Worm (Caenorhabditis elegans) whole organism, mixed stage, embryonic: ENCODE measurements around the gene Y39G8B.5.

Experiments used
- blmp-1 ChIP-seq: fragments of 150-350 bp; optimal IDR thresholded peaks from 2 replicates; lab custom pipeline; 2014; ENCODE audit warnings: missing biosample characterization, missing genetic modification characterization
- elt-1 ChIP-seq: sonication (generic microtip); optimal IDR thresholded peaks from 2 replicates; lab custom pipeline; 2017; ENCODE audit warnings: missing genetic modification characterization, mild to moderate bottlenecking, missing compliant biosample characterization, antibody characterized with exemption, moderate library complexity, borderline replicate concordance; ENCODE audit not compliant: insufficient read depth
- lsy-2 ChIP-seq: fragments of 150-350 bp; optimal IDR thresholded peaks from 2 replicates; lab custom pipeline; 2014; ENCODE audit warnings: missing biosample characterization, missing genetic modification characterization
- nhr-12 ChIP-seq: fragments of 150-350 bp; optimal IDR thresholded peaks from 2 replicates; lab custom pipeline; 2014; ENCODE audit warnings: missing biosample characterization, missing genetic modification characterization
- nhr-237 ChIP-seq: fragments of 150-350 bp; optimal IDR thresholded peaks from 2 replicates; lab custom pipeline; 2014; ENCODE audit warnings: missing biosample characterization, missing genetic modification characterization
- nhr-28 ChIP-seq: fragments of 150-350 bp; optimal IDR thresholded peaks from 2 replicates; lab custom pipeline; 2014; ENCODE audit warnings: missing biosample characterization, missing genetic modification characterization
- nhr-76 ChIP-seq: sonication (generic microtip); optimal IDR thresholded peaks from 2 replicates; lab custom pipeline; 2017; ENCODE audit warnings: missing biosample characterization, missing genetic modification characterization
- pha-4 ChIP-seq: fragments of 150-350 bp; optimal IDR thresholded peaks from 2 replicates; lab custom pipeline; 2018; ENCODE audit warnings: missing biosample characterization, missing genetic modification reagents, missing genetic modification characterization
- sptf-1 ChIP-seq: sonication (generic microtip); optimal IDR thresholded peaks from 2 replicates; lab custom pipeline; 2017; ENCODE audit warnings: mild to moderate bottlenecking, missing genetic modification characterization, moderate library complexity, missing compliant biosample characterization
- unc-120 ChIP-seq: sonication (generic microtip); optimal IDR thresholded peaks from 2 replicates; lab custom pipeline; 2017; ENCODE audit warnings: missing genetic modification characterization, missing compliant biosample characterization; ENCODE audit not compliant: poor library complexity, severe bottlenecking
- unc-39 ChIP-seq: fragments of 150-350 bp; optimal IDR thresholded peaks from 2 replicates; lab custom pipeline; 2014; ENCODE audit warnings: missing biosample characterization, missing genetic modification characterization
- unc-62 ChIP-seq: fragments of 150-350 bp; optimal IDR thresholded peaks from 2 replicates; lab custom pipeline; 2014; ENCODE audit warnings: missing biosample characterization, missing genetic modification reagents, missing genetic modification characterization

- TF ChIP-seq nhr-237 (no peak), nhr-28 (tag; lab: Kevin White, UChicago) (no peak), lsy-2 (no peak), pha-4 (tag; lab: Kevin White, UChicago) (no peak), unc-39 (tag; lab: Kevin White, UChicago) (no peak), nhr-76 (no peak), unc-62 (GFP tag; lab: Kevin White, UChicago) (no peak), unc-120 (tag; lab: Kevin White, UChicago) (no peak), sptf-1 (tag; lab: Kevin White, UChicago) (no peak), nhr-12 (no peak), elt-1 (tag; lab: Kevin White, UChicago) (no peak), blmp-1 (tag; lab: Kevin White, UChicago) (no peak)
Observed at ce11 chrII:13997989-13998388, 6.3 kb upstream of the Y39G8B.5 start.
